Worm (Caenorhabditis elegans) whole organism, midembryonic: ENCODE data around the gene srh-251.

Source experiments
- T22C8.4 ChIP-seq: fragments of 200-800 bp; sonication (Bioruptor generic); IDR thresholded peaks from 2 replicates; pipeline ENCODE4 v1.3.6; 2022; ENCODE audit warnings: missing genetic modification characterization, missing compliant biosample characterization
- cog-1 ChIP-seq: sonication (generic microtip); optimal IDR thresholded peaks from 2 replicates; lab custom pipeline; 2016; ENCODE audit warnings: missing genetic modification characterization, missing compliant biosample characterization
- flt-1 ChIP-seq: fragments of 200-800 bp; sonication (Bioruptor generic); IDR thresholded peaks from 2 replicates; pipeline ENCODE4 v1.3.6; 2022; ENCODE audit warnings: missing genetic modification characterization, missing compliant biosample characterization
- klf-2 ChIP-seq: fragments of 200-800 bp; sonication (Bioruptor generic); conservative IDR thresholded peaks from 2 replicates; pipeline ENCODE4 v1.3.6; 2022; ENCODE audit warnings: missing genetic modification reagents, missing genetic modification characterization, missing compliant biosample characterization
- med-1 ChIP-seq: sonication (generic microtip); optimal IDR thresholded peaks from 2 replicates; lab custom pipeline; 2017; ENCODE audit warnings: missing genetic modification characterization, mild to moderate bottlenecking, missing compliant biosample characterization, antibody characterized with exemption, missing genetic modification reagents; ENCODE audit not compliant: insufficient read depth
- ref-1 ChIP-seq: fragments of 200-800 bp; sonication (Bioruptor generic); conservative IDR thresholded peaks from 2 replicates; pipeline ENCODE4 v1.3.6; 2022; ENCODE audit warnings: missing genetic modification reagents, missing genetic modification characterization, missing compliant biosample characterization
- tab-1 ChIP-seq: fragments of 200-800 bp; sonication (Bioruptor generic); IDR thresholded peaks from 2 replicates; pipeline ENCODE4 v1.3.6; 2022; ENCODE audit warnings: missing genetic modification characterization, missing compliant biosample characterization
- ztf-23 ChIP-seq: fragments of 200-800 bp; sonication (Bioruptor generic); IDR thresholded peaks from 2 replicates; pipeline ENCODE4 v1.3.6; 2022; ENCODE audit warnings: missing genetic modification reagents, missing genetic modification characterization, missing compliant biosample characterization
- ztf-29 ChIP-seq: fragments of 200-800 bp; sonication (Bioruptor generic); IDR thresholded peaks from 2 replicates; pipeline ENCODE4 v1.3.6; 2022; ENCODE audit warnings: missing genetic modification reagents, missing genetic modification characterization, missing compliant biosample characterization

srh-251 gene

ce11 chrV:15330314-15330713, 49.4 kb downstream of the srh-251 start, which contains the start of gene srh-295:
TSS of gene srh-295 (plus strand) at chrV:15330614.
- TF ChIP-seq tab-1 (GFP tag; lab: Robert Waterston, UW): no peak
- TF ChIP-seq cog-1 (tag; lab: Kevin White, UChicago): no peak
- no peak for TF ChIP-seq T22C8.4 (GFP tag; lab: Robert Waterston, UW)
- TF ChIP-seq med-1 (GFP tag; lab: Kevin White, UChicago): no peak
- TF ChIP-seq klf-2: no peak
- TF ChIP-seq ref-1 (GFP tag; lab: Robert Waterston, UW): no peak
- TF ChIP-seq flt-1: no peak
- TF ChIP-seq ztf-23 (GFP tag; lab: Robert Waterston, UW): no peak
- TF ChIP-seq ztf-29: no peak
